Fruit fly (Drosophila melanogaster) whole organism, wandering third instar larva: ENCODE data around the gene NPFR.

Source experiments
- CG32264 ChIP-seq: fragments of 200-800 bp; sonication (Bioruptor generic); optimal IDR thresholded peaks from 2 replicates; lab custom pipeline; 2016; ENCODE audit warnings: missing biosample characterization, missing genetic modification characterization
- Dif ChIP-seq: fragments of 200-275, 200-300 bp; sonication (Bioruptor generic); optimal IDR thresholded peaks from 2 replicates; lab custom pipeline; 2018; ENCODE audit warnings: missing biosample characterization, missing genetic modification characterization; ENCODE audit not compliant: partially characterized antibody
- GATAd ChIP-seq: sonication (Bioruptor generic); optimal IDR thresholded peaks from 2 replicates; lab custom pipeline; 2016; ENCODE audit warnings: missing biosample characterization, missing genetic modification characterization
- Hr78 ChIP-seq: fragments of >200 bp; optimal IDR thresholded peaks from 2 replicates; lab custom pipeline; 2017; ENCODE audit warnings: missing biosample characterization, missing genetic modification characterization
- Jra ChIP-seq: sonication (Bioruptor generic); optimal IDR thresholded peaks from 2 replicates; lab custom pipeline; 2016; ENCODE audit warnings: missing biosample characterization, missing genetic modification characterization
- Myc ChIP-seq: fragments of >200 bp; optimal IDR thresholded peaks from 2 replicates; lab custom pipeline; 2017
- N ChIP-seq: fragments of >200 bp; optimal IDR thresholded peaks from 2 replicates; lab custom pipeline; 2018; ENCODE audit warnings: missing biosample characterization, missing external identifiers, missing genetic modification characterization
- OdsH ChIP-seq: fragments of 200-800 bp; sonication (Bioruptor generic); optimal IDR thresholded peaks from 2 replicates; lab custom pipeline; 2016; ENCODE audit warnings: missing biosample characterization, mild to moderate bottlenecking, missing genetic modification characterization
- br ChIP-seq: fragments of 200-800 bp; sonication (Bioruptor generic); optimal IDR thresholded peaks from 2 replicates; lab custom pipeline; 2016; ENCODE audit warnings: missing biosample characterization, missing genetic modification characterization
- dl ChIP-seq, 2 experiments: fragments of 175-275, 200-275 bp in 1 of 2; fragments of 200-275 bp in 1 of 2; sonication (Bioruptor generic); optimal IDR thresholded peaks; lab custom pipeline; 2018; ENCODE audit warnings: mild to moderate bottlenecking in 2 of 2, missing biosample characterization in 2 of 2, missing genetic modification characterization in 2 of 2, moderate library complexity in 2 of 2; ENCODE audit not compliant: partially characterized antibody in 2 of 2, insufficient read depth in 1 of 2
- fru ChIP-seq: fragments of 200-800 bp; sonication (Bioruptor generic); optimal IDR thresholded peaks from 3 replicates; lab custom pipeline; 2016; ENCODE audit warnings: missing biosample characterization, mild to moderate bottlenecking, missing genetic modification characterization
- pan ChIP-seq: fragments of >200 bp; optimal IDR thresholded peaks from 2 replicates; lab custom pipeline; 2017
- psq ChIP-seq: fragments of 200-800 bp; sonication (Bioruptor generic); optimal IDR thresholded peaks from 3 replicates; lab custom pipeline; 2017; ENCODE audit warnings: missing biosample characterization, mild to moderate bottlenecking, missing genetic modification characterization, moderate library complexity
- rgr ChIP-seq: fragments of 200-800 bp; sonication (Bioruptor generic); optimal IDR thresholded peaks from 3 replicates; lab custom pipeline; 2016; ENCODE audit warnings: missing biosample characterization, mild to moderate bottlenecking, missing genetic modification characterization

DNA sequence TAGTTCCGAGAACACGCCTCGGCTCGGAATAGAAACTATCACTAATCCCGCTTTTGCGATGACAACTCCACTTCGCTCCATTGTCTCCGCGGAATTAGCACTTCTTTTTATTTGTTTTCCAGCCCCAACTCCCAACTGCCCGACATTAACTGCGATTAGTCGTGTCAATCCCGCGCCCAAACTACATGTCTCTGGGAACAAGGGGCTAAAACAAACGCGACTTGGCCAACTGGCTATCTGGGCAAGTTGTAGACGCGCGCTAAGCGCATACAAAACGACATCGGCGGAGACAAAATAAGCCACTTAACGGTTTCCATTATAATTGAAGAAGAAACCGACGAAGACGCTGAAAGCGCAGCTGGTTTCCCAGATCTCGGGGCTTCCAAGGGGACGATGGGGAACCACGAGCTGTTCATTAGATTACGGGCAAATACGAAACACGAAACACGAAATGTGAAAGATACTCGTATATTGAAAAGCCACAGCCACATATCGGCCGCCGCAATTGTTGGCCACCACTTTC, 32.3 kb upstream of the NPFR start:
- TF ChIP-seq pan (lab: Kevin White, UChicago) (no peak), Jra (no peak), rgr (GFP tag; lab: Kevin White, UChicago) (no peak), Myc (no peak), OdsH (GFP tag; lab: Kevin White, UChicago) (no peak), CG32264 (GFP tag; lab: Kevin White, UChicago) (no peak), N (GFP tag; lab: Kevin White, UChicago) (no peak), Hr78 (no peak), psq (GFP tag; lab: Kevin White, UChicago) (no peak), GATAd (no peak), Dif (GFP tag; lab: Kevin White, UChicago) (no peak), fru (GFP tag; lab: Kevin White, UChicago) (no peak), br (no peak), dl (GFP tag; optimal IDR thresholded peaks at IDR 0.05; lab: Kevin White, UChicago; ENCODE audit: insufficient read depth in 1 of 2, partially characterized antibody in 2 of 2) (no peak)
